Fruit fly (Drosophila melanogaster) whole organism, embryonic: Measurements from ENCODE around the gene CG17472.

Experiments used
- Atf6 ChIP-seq: fragments of 200-800 bp; sonication (Bioruptor generic); IDR thresholded peaks from 2 replicates; pipeline ENCODE4 v1.3.6; 2022; ENCODE audit warnings: missing biosample characterization, missing genetic modification characterization
- Awh ChIP-seq: fragments of 200-800 bp; sonication (Bioruptor generic); IDR thresholded peaks from 2 replicates; pipeline ENCODE4, ENCODE4 v1.3.6; 2022; ENCODE audit warnings: missing biosample characterization, missing genetic modification characterization
- CG10321 ChIP-seq: fragments of 200-800 bp; sonication (Bioruptor generic); IDR thresholded peaks from 2 replicates; pipeline ENCODE4 v1.3.6; 2022; ENCODE audit warnings: missing biosample characterization, missing genetic modification characterization
- CG11398 ChIP-seq: fragments of 200-800 bp; sonication (Bioruptor generic); optimal IDR thresholded peaks from 2 replicates; lab custom pipeline; 2016; ENCODE audit warnings: missing biosample characterization, missing genetic modification characterization
- CG12155 ChIP-seq: fragments of 200-800 bp; sonication (Bioruptor generic); optimal IDR thresholded peaks from 3 replicates; lab custom pipeline; 2016; ENCODE audit warnings: missing biosample characterization, missing genetic modification characterization
- CG12391 ChIP-seq: fragments of 200-800 bp; sonication (Bioruptor generic); optimal IDR thresholded peaks from 3 replicates; lab custom pipeline; 2018; ENCODE audit warnings: missing biosample characterization, mild to moderate bottlenecking, missing genetic modification characterization, moderate library complexity
- CG14965 ChIP-seq: fragments of 200-800 bp; sonication (Bioruptor generic); optimal IDR thresholded peaks from 2 replicates; lab custom pipeline; 2016; ENCODE audit warnings: missing biosample characterization, missing genetic modification characterization, borderline replicate concordance
- CG15479 ChIP-seq: fragments of 200-800 bp; sonication (Bioruptor generic); optimal IDR thresholded peaks from 3 replicates; lab custom pipeline; 2019; ENCODE audit warnings: missing biosample characterization, mild to moderate bottlenecking, missing genetic modification characterization, moderate library complexity
- CG2875 ChIP-seq: fragments of 200-800 bp; sonication (Bioruptor generic); optimal IDR thresholded peaks from 2 replicates; lab custom pipeline; 2017; ENCODE audit warnings: missing biosample characterization, mild to moderate bottlenecking, missing genetic modification characterization, missing genetic modification reagents
- CG30431 ChIP-seq: fragments of 200-800 bp; sonication (Bioruptor generic); optimal IDR thresholded peaks from 2 replicates; lab custom pipeline; 2017; ENCODE audit warnings: missing biosample characterization, missing genetic modification characterization
- CG32772 ChIP-seq: fragments of 200-800 bp; sonication (Bioruptor generic); IDR thresholded peaks from 2 replicates; pipeline ENCODE4 v1.3.6; 2022; ENCODE audit warnings: missing biosample characterization, missing genetic modification characterization
- CG34376 ChIP-seq: fragments of 200-800 bp; sonication (Bioruptor generic); optimal IDR thresholded peaks from 2 replicates; lab custom pipeline; 2018; ENCODE audit warnings: missing biosample characterization, mild to moderate bottlenecking, missing genetic modification characterization
- CG4617 ChIP-seq: fragments of 200-800 bp; sonication (Bioruptor generic); optimal IDR thresholded peaks from 3 replicates; lab custom pipeline; 2016; ENCODE audit warnings: missing biosample characterization, missing genetic modification characterization, borderline replicate concordance
- CG6689 ChIP-seq: fragments of 200-800 bp; sonication (Bioruptor generic); IDR thresholded peaks from 2 replicates; pipeline ENCODE4 v1.3.6; 2022; ENCODE audit warnings: missing biosample characterization, missing genetic modification characterization
- CG6765 ChIP-seq: fragments of 200-800 bp; sonication (Bioruptor generic); optimal IDR thresholded peaks from 3 replicates; lab custom pipeline; 2017; ENCODE audit warnings: missing biosample characterization, mild to moderate bottlenecking, missing genetic modification characterization
- CG8290 ChIP-seq, 3 experiments: fragments of 200-800 bp; sonication (Bioruptor generic); optimal IDR thresholded peaks; 2 replicates each; lab custom pipeline; 2016 to 2019; ENCODE audit warnings: missing biosample characterization in 3 of 3, missing genetic modification characterization in 3 of 3, mild to moderate bottlenecking in 2 of 3, moderate library complexity in 1 of 3
- CG8478 ChIP-seq: fragments of >200 bp; optimal IDR thresholded peaks from 2 replicates; lab custom pipeline; 2018
- CG9797 ChIP-seq: fragments of 200-800 bp; sonication (Bioruptor generic); optimal IDR thresholded peaks from 3 replicates; lab custom pipeline; 2018; ENCODE audit warnings: missing biosample characterization, mild to moderate bottlenecking, missing genetic modification characterization
- Camta ChIP-seq: fragments of 200-800 bp; sonication (Bioruptor generic); optimal IDR thresholded peaks from 2 replicates; lab custom pipeline; 2016; ENCODE audit warnings: missing biosample characterization, missing genetic modification characterization
- CoRest ChIP-seq: fragments of 200-800 bp; sonication (Bioruptor generic); optimal IDR thresholded peaks from 3 replicates; lab custom pipeline; 2018; ENCODE audit warnings: missing biosample characterization, mild to moderate bottlenecking, missing genetic modification characterization, moderate library complexity
- Dad ChIP-seq: fragments of 200-800 bp; sonication (Bioruptor generic); optimal IDR thresholded peaks from 3 replicates; lab custom pipeline; 2016; ENCODE audit warnings: missing biosample characterization, missing genetic modification characterization
- Dp ChIP-seq: fragments of 200-800 bp; sonication (Bioruptor generic); optimal IDR thresholded peaks from 2 replicates; lab custom pipeline; 2018; ENCODE audit warnings: missing biosample characterization, mild to moderate bottlenecking, missing genetic modification characterization, moderate library complexity
- Fer1 ChIP-seq: fragments of 200-800 bp; sonication (Bioruptor generic); optimal IDR thresholded peaks from 2 replicates; lab custom pipeline; 2017; ENCODE audit warnings: missing biosample characterization, mild to moderate bottlenecking, missing genetic modification characterization
- Gug ChIP-seq: fragments of 200-800 bp; sonication (Bioruptor generic); IDR thresholded peaks from 4 replicates; pipeline ENCODE4 v1.3.6; 2022; ENCODE audit warnings: missing biosample characterization, missing genetic modification characterization
- HLH3B ChIP-seq: fragments of 200-800 bp; sonication (Bioruptor generic); IDR thresholded peaks from 2 replicates; pipeline ENCODE4 v1.3.6; 2022; ENCODE audit warnings: missing biosample characterization, missing genetic modification characterization
- Pdp1 ChIP-seq, 2 experiments: fragments of 200-800 bp; sonication (Bioruptor generic); optimal IDR thresholded peaks; 3 replicates each; lab custom pipeline; 2016; ENCODE audit warnings: missing biosample characterization in 2 of 2, missing genetic modification characterization in 2 of 2, mild to moderate bottlenecking in 1 of 2, moderate library complexity in 1 of 2
- Side ChIP-seq: fragments of 200-800 bp; sonication (Bioruptor generic); optimal IDR thresholded peaks from 2 replicates; lab custom pipeline; 2016; ENCODE audit warnings: missing biosample characterization, missing genetic modification characterization
- Sox100B ChIP-seq: fragments of 200-800 bp; sonication (Bioruptor generic); optimal IDR thresholded peaks from 3 replicates; lab custom pipeline; 2018; ENCODE audit warnings: missing biosample characterization, mild to moderate bottlenecking, missing genetic modification characterization
- Ssrp ChIP-seq: fragments of 200-800 bp; sonication (Bioruptor generic); optimal IDR thresholded peaks from 2 replicates; lab custom pipeline; 2018; ENCODE audit warnings: missing biosample characterization, mild to moderate bottlenecking, missing genetic modification characterization, moderate library complexity
- Xbp1 ChIP-seq: fragments of 200-800 bp; sonication (Bioruptor generic); optimal IDR thresholded peaks from 3 replicates; lab custom pipeline; 2016; ENCODE audit warnings: missing biosample characterization, mild to moderate bottlenecking, missing genetic modification characterization
- bsh ChIP-seq, 2 experiments: fragments of 200-800 bp; sonication (Bioruptor generic); optimal IDR thresholded peaks; 2 replicates each; lab custom pipeline; 2017 to 2018; ENCODE audit warnings: mild to moderate bottlenecking in 2 of 2, missing biosample characterization in 2 of 2, missing genetic modification characterization in 2 of 2, moderate library complexity in 1 of 2
- chinmo ChIP-seq: fragments of 200-800 bp; sonication (Bioruptor generic); IDR thresholded peaks from 4 replicates; pipeline ENCODE4 v1.3.6; 2022; ENCODE audit warnings: missing biosample characterization, missing genetic modification characterization; ENCODE audit not compliant: partially characterized antibody
- cwo ChIP-seq: fragments of 200-800 bp; sonication (Bioruptor generic); optimal IDR thresholded peaks from 3 replicates; lab custom pipeline; 2017; ENCODE audit warnings: missing biosample characterization, missing genetic modification characterization, mild to moderate bottlenecking, moderate library complexity, missing genetic modification reagents
- fru ChIP-seq: fragments of >200 bp; optimal IDR thresholded peaks from 2 replicates; lab custom pipeline; 2017
- fu2 ChIP-seq: fragments of 200-800 bp; sonication (Bioruptor generic); optimal IDR thresholded peaks from 2 replicates; lab custom pipeline; 2016; ENCODE audit warnings: missing biosample characterization, missing genetic modification characterization
- gsb-n ChIP-seq: fragments of 200-800 bp; sonication (Bioruptor generic); optimal IDR thresholded peaks from 3 replicates; lab custom pipeline; 2018; ENCODE audit warnings: missing biosample characterization, mild to moderate bottlenecking, missing genetic modification characterization
- maf-S ChIP-seq: fragments of 200-800 bp; sonication (Bioruptor generic); optimal IDR thresholded peaks from 2 replicates; lab custom pipeline; 2016; ENCODE audit warnings: missing biosample characterization, missing genetic modification characterization
- pho ChIP-seq: fragments of 200-800 bp; sonication (Bioruptor generic); optimal IDR thresholded peaks from 2 replicates; lab custom pipeline; 2016; ENCODE audit warnings: missing biosample characterization, missing genetic modification characterization
- ranshi ChIP-seq: fragments of 200-800 bp; sonication (Bioruptor generic); IDR thresholded peaks from 2 replicates; pipeline ENCODE4 v1.3.6; 2022; ENCODE audit warnings: missing biosample characterization, missing genetic modification characterization
- row ChIP-seq: fragments of 200-800 bp; sonication (Bioruptor generic); IDR thresholded peaks from 3 replicates; pipeline ENCODE4 v1.3.6; 2022; ENCODE audit warnings: missing biosample characterization, missing genetic modification characterization
- sens ChIP-seq: fragments of 200-800 bp; sonication (Bioruptor generic); peaks from one replicate; lab custom pipeline; 2016; ENCODE audit warnings: missing biosample characterization, missing genetic modification characterization
- shn ChIP-seq: fragments of 200-800 bp; sonication (Bioruptor generic); optimal IDR thresholded peaks from 3 replicates; lab custom pipeline; 2016; ENCODE audit warnings: missing biosample characterization, missing genetic modification characterization
- slp2 ChIP-seq: fragments of 200-800 bp; sonication (Bioruptor generic); optimal IDR thresholded peaks from 2 replicates; lab custom pipeline; 2016; ENCODE audit warnings: missing biosample characterization, missing genetic modification characterization
- sqz ChIP-seq: fragments of 200-800 bp; sonication (Bioruptor generic); optimal IDR thresholded peaks from 3 replicates; lab custom pipeline; 2018; ENCODE audit warnings: missing biosample characterization, mild to moderate bottlenecking, missing genetic modification characterization
- tna ChIP-seq: fragments of 200-800 bp; sonication (Bioruptor generic); IDR thresholded peaks from 2 replicates; pipeline ENCODE4 v1.3.6; 2022; ENCODE audit warnings: missing biosample characterization, missing genetic modification characterization; ENCODE audit not compliant: partially characterized antibody
- tx ChIP-seq: fragments of 200-800 bp; sonication (Bioruptor generic); optimal IDR thresholded peaks from 2 replicates; lab custom pipeline; 2016; ENCODE audit warnings: missing biosample characterization, missing genetic modification characterization
- wek ChIP-seq: fragments of 200-800 bp; sonication (Bioruptor generic); optimal IDR thresholded peaks from 3 replicates; lab custom pipeline; 2018; ENCODE audit warnings: missing biosample characterization, mild to moderate bottlenecking, missing genetic modification characterization, moderate library complexity

Gene CG17472

DNA sequence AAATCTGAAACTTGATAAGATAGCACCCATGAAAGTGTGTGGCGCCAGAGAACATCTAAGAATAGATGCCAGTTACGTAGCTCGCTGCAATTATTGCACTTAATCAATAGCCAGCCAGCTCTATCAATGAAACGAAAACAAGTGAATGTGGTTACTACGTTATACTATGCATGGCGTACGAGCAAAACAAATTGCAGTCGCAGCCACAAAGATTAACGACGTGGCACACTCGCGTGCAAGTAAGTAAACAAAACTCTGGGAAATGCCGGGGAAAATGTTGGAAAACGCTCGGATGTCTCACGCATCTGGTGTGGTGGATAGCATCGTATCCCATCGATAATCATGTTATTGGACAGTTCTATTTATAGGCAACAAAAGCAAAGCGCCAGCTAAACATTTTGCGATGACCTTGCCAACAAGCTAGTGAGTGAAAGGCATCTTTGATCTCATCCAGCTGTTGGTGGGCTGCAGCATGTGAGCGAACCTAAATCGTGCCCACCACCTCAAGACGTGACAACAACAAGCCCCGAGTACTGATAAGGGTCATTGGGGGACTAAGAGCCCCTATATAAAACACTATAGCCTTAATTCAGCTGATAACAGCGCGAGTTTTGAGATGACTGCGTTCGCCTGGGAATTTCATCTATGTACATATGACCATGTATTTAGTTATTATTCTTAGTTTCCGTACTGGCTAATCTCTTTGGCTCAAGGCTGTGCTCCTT is 39.6 kb downstream of the CG17472 start (continued):
- TF ChIP-seq CoRest (tag; lab: Kevin White, UChicago) (no peak), maf-S (GFP tag; lab: Kevin White, UChicago) (no peak), CG9797 (GFP tag; lab: Kevin White, UChicago) (no peak), CG34376 (GFP tag; lab: Kevin White, UChicago) (peak; percentile 71), Dad (GFP tag; lab: Kevin White, UChicago) (no peak), chinmo (GFP tag; lab: Robert Waterston, UW) (0 out of 4 replicates have a peak, but pooled peaks have one; percentile 45)

DNA sequence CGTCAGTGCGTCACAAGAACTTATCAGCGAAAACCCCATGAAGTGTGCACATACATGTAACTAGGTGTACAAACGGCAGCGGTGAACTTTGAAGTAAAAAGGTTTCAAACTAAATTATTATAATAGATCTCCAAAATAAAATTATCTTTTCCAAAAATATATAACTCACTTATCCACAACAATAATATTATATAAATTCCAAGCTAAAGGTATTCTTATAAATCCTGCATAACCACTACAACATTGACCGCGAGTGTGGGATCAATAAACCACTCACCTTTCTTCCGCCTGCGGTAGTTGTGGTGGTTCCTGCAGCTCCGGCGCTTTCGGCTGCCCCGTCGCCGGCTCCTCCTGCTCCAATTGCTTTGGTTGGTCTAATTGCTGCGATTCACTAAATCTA is 40.4 kb downstream of the CG17472 start:
- TF ChIP-seq Side (GFP tag; lab: Kevin White, UChicago) = no peak
- 0 out of 3 replicates have a peak, but pooled peaks have one; percentile 6 for TF ChIP-seq row (GFP tag; lab: Robert Waterston, UW)
- TF ChIP-seq Sox100B (GFP tag; lab: Kevin White, UChicago) = peak; percentile 4
- TF ChIP-seq gsb-n = no peak
- TF ChIP-seq Pdp1 (GFP tag; optimal IDR thresholded peaks at IDR 0.05; lab: Kevin White, UChicago) = peak in 1 of 2 experiments; percentile 24
- 0 out of 2 replicates have a peak, but pooled peaks have one; percentile 6 for TF ChIP-seq CG10321
- TF ChIP-seq sens (GFP tag; lab: Kevin White, UChicago) = peak; percentile 54

dm6 chr2L:20675875-20676274 is 41.6 kb downstream of the CG17472 start, which contains the start of the genes CG31678 and IKKepsilon:
Gene CG31678, minus strand, starts transcription at chr2L:20675941.
Gene IKKepsilon, plus strand, starts transcription at chr2L:20676045.
- no peak for TF ChIP-seq fru (lab: Kevin White, UChicago)
- no peak for TF ChIP-seq CG6765 (GFP tag; lab: Kevin White, UChicago)
- peak; percentile 43 for TF ChIP-seq Fer1 (GFP tag; lab: Kevin White, UChicago)
- TF ChIP-seq sqz (GFP tag; lab: Kevin White, UChicago) = no peak
- peak; percentile 2 for TF ChIP-seq CG8290 (GFP tag; optimal IDR thresholded peaks at IDR 0.05; lab: Kevin White, UChicago)
- no peak for TF ChIP-seq CG8290 (tag; optimal IDR thresholded peaks at IDR 0.05; lab: Kevin White, UChicago)
- TF ChIP-seq Atf6 (GFP tag; lab: Robert Waterston, UW) = no peak
- no peak for TF ChIP-seq CG11398 (GFP tag; lab: Kevin White, UChicago)
- TF ChIP-seq tx = no peak
- peak; percentile 6 for TF ChIP-seq CG12155
- TF ChIP-seq CG14965 (GFP tag; lab: Kevin White, UChicago) = no peak
- no peak for TF ChIP-seq HLH3B (GFP tag; lab: Robert Waterston, UW)
- TF ChIP-seq cwo = no peak
- TF ChIP-seq ranshi (GFP tag; lab: Robert Waterston, UW) = 0 out of 2 replicates have a peak, but pooled peaks have one; percentile 23
- no peak for TF ChIP-seq CG6689 (GFP tag; lab: Robert Waterston, UW)
- TF ChIP-seq bsh (GFP tag; optimal IDR thresholded peaks at IDR 0.05; lab: Kevin White, UChicago) = peak in 1 of 2 experiments; percentile 25
- no peak for TF ChIP-seq CG8478 (lab: Kevin White, UChicago)
- no peak for TF ChIP-seq shn (GFP tag; lab: Kevin White, UChicago)
- peak; percentile 95 for TF ChIP-seq CG4617 (GFP tag; lab: Kevin White, UChicago)
- TF ChIP-seq Awh (GFP tag; lab: Robert Waterston, UW) = no peak
- TF ChIP-seq Xbp1 (GFP tag; lab: Kevin White, UChicago) = peak; percentile 61
- TF ChIP-seq Dp (GFP tag; lab: Kevin White, UChicago) = peak; percentile 29
- TF ChIP-seq fu2 = no peak
- TF ChIP-seq wek (GFP tag; lab: Kevin White, UChicago) = no peak
- TF ChIP-seq CG12391 = peak; percentile 63
- no peak for TF ChIP-seq slp2 (GFP tag; lab: Kevin White, UChicago)
- TF ChIP-seq Camta (GFP tag; lab: Kevin White, UChicago) = no peak
- peak; percentile 33; the same call in 1 of the 4 replicates for TF ChIP-seq Gug (GFP tag; lab: Robert Waterston, UW)
- no peak for TF ChIP-seq CG32772 (GFP tag; lab: Robert Waterston, UW)
- no peak for TF ChIP-seq CG15479 (GFP tag; lab: Kevin White, UChicago)
- peak; percentile 94 for TF ChIP-seq tna
- TF ChIP-seq pho (GFP tag; lab: Kevin White, UChicago) = no peak
- no peak for TF ChIP-seq CG2875 (GFP tag; lab: Kevin White, UChicago)
- no peak for TF ChIP-seq CG30431
- no peak for TF ChIP-seq Ssrp (tag; lab: Kevin White, UChicago)
